Fruit fly (Drosophila melanogaster) whole organism, embryonic: Measurements from ENCODE around the gene Rab3-GAP.
A peak's percentile ranks its signal among the peaks of the same experiment; 100 is the strongest.

Experiments used
- ATbp ChIP-seq: fragments of 200-800 bp; sonication (Bioruptor generic); optimal IDR thresholded peaks from 2 replicates; lab custom pipeline; 2017; ENCODE audit warnings: missing biosample characterization, mild to moderate bottlenecking, missing genetic modification characterization, missing genetic modification reagents
- Ada2b ChIP-seq: fragments of 200-800 bp; sonication (Bioruptor generic); IDR thresholded peaks from 2 replicates; pipeline ENCODE4 v1.3.6; 2022; ENCODE audit warnings: missing biosample characterization, missing genetic modification characterization
- Asciz ChIP-seq: fragments of 200-800 bp; sonication (Bioruptor generic); optimal IDR thresholded peaks from 2 replicates; lab custom pipeline; 2017; ENCODE audit warnings: missing biosample characterization, mild to moderate bottlenecking, missing genetic modification characterization, missing genetic modification reagents
- C15 ChIP-seq: fragments of 200-800 bp; sonication (Bioruptor generic); IDR thresholded peaks from 3 replicates; pipeline ENCODE4 v1.3.6; 2022; ENCODE audit warnings: missing biosample characterization, missing genetic modification characterization
- CG10274 ChIP-seq: fragments of 200-800 bp; sonication (Bioruptor generic); optimal IDR thresholded peaks from 3 replicates; lab custom pipeline; 2017; ENCODE audit warnings: missing biosample characterization, mild to moderate bottlenecking, missing genetic modification characterization
- CG10543 ChIP-seq: fragments of 200-800 bp; sonication (Bioruptor generic); optimal IDR thresholded peaks from 3 replicates; lab custom pipeline; 2017; ENCODE audit warnings: missing biosample characterization, mild to moderate bottlenecking, missing genetic modification characterization, moderate library complexity
- CG11247 ChIP-seq: fragments of 200-800 bp; sonication (Bioruptor generic); IDR thresholded peaks from 2 replicates; pipeline ENCODE4 v1.3.6; 2022; ENCODE audit warnings: missing biosample characterization, missing genetic modification characterization
- CG11398 ChIP-seq: fragments of 200-800 bp; sonication (Bioruptor generic); optimal IDR thresholded peaks from 2 replicates; lab custom pipeline; 2016; ENCODE audit warnings: missing biosample characterization, missing genetic modification characterization
- CG14860 ChIP-seq: fragments of 200-800 bp; sonication (Bioruptor generic); IDR thresholded peaks from 3 replicates; pipeline ENCODE4 v1.3.6; 2022; ENCODE audit warnings: missing biosample characterization, missing genetic modification characterization; ENCODE audit not compliant: partially characterized antibody
- CG17361 ChIP-seq: fragments of 200-800 bp; sonication (Bioruptor generic); IDR thresholded peaks from 3 replicates; pipeline ENCODE4 v1.3.6; 2022; ENCODE audit warnings: missing biosample characterization, missing genetic modification characterization
- CG18599 ChIP-seq: fragments of 200-800 bp; sonication (Bioruptor generic); optimal IDR thresholded peaks from 3 replicates; lab custom pipeline; 2017; ENCODE audit warnings: missing biosample characterization, missing genetic modification characterization, mild to moderate bottlenecking, moderate library complexity, missing genetic modification reagents
- CG30403 ChIP-seq: fragments of 200-800 bp; sonication (Bioruptor generic); optimal IDR thresholded peaks from 3 replicates; lab custom pipeline; 2016; ENCODE audit warnings: missing biosample characterization, missing genetic modification characterization
- CG31441 ChIP-seq: fragments of 200-800 bp; sonication (Bioruptor generic); IDR thresholded peaks from 2 replicates; pipeline ENCODE4 v1.3.6; 2022; ENCODE audit warnings: missing biosample characterization, missing genetic modification characterization
- CG33213 ChIP-seq: fragments of 200-800 bp; sonication (Bioruptor generic); optimal IDR thresholded peaks from 3 replicates; lab custom pipeline; 2016; ENCODE audit warnings: missing biosample characterization, missing genetic modification characterization
- CG42726 ChIP-seq: fragments of 200-800 bp; sonication (Bioruptor generic); IDR thresholded peaks from 2 replicates; pipeline ENCODE4 v1.3.6; 2022; ENCODE audit warnings: missing biosample characterization, missing genetic modification characterization; ENCODE audit not compliant: partially characterized antibody
- CG6683 ChIP-seq: fragments of 200-800 bp; sonication (Bioruptor generic); optimal IDR thresholded peaks from 2 replicates; lab custom pipeline; 2017; ENCODE audit warnings: missing biosample characterization, mild to moderate bottlenecking, missing genetic modification characterization, missing genetic modification reagents
- CG6791 ChIP-seq: fragments of 200-800 bp; sonication (Bioruptor generic); IDR thresholded peaks from 3 replicates; pipeline ENCODE4 v1.3.6; 2022; ENCODE audit warnings: missing biosample characterization, missing genetic modification characterization; ENCODE audit not compliant: partially characterized antibody
- CG7556 ChIP-seq: fragments of 200-800 bp; sonication (Bioruptor generic); optimal IDR thresholded peaks from 2 replicates; lab custom pipeline; 2017; ENCODE audit warnings: missing biosample characterization, mild to moderate bottlenecking, missing genetic modification characterization
- CG7987 ChIP-seq: fragments of 200-800 bp; sonication (Bioruptor generic); optimal IDR thresholded peaks from 2 replicates; lab custom pipeline; 2018; ENCODE audit warnings: missing biosample characterization, mild to moderate bottlenecking, missing genetic modification characterization, moderate library complexity
- CG8388 ChIP-seq: fragments of 200-800 bp; sonication (Bioruptor generic); optimal IDR thresholded peaks from 2 replicates; lab custom pipeline; 2019; ENCODE audit warnings: missing biosample characterization, mild to moderate bottlenecking, missing genetic modification characterization, moderate library complexity
- Dip3 ChIP-seq: fragments of 200-800 bp; sonication (Bioruptor generic); optimal IDR thresholded peaks from 3 replicates; lab custom pipeline; 2016; ENCODE audit warnings: missing biosample characterization, missing genetic modification characterization
- Fer2 ChIP-seq: fragments of 200-800 bp; sonication (Bioruptor generic); optimal IDR thresholded peaks from 2 replicates; lab custom pipeline; 2018; ENCODE audit warnings: missing biosample characterization, mild to moderate bottlenecking, missing genetic modification characterization, moderate library complexity
- Fer3 ChIP-seq: fragments of 200-800 bp; sonication (Bioruptor generic); optimal IDR thresholded peaks from 2 replicates; lab custom pipeline; 2018; ENCODE audit warnings: missing biosample characterization, mild to moderate bottlenecking, missing genetic modification characterization, moderate library complexity
- H15 ChIP-seq: fragments of 200-800 bp; sonication (Bioruptor generic); IDR thresholded peaks from 3 replicates; pipeline ENCODE4 v1.3.6; 2022; ENCODE audit warnings: missing biosample characterization, missing genetic modification characterization
- HmgZ ChIP-seq: fragments of 200-800 bp; sonication (Bioruptor generic); optimal IDR thresholded peaks from 2 replicates; lab custom pipeline; 2018; ENCODE audit warnings: missing biosample characterization, mild to moderate bottlenecking, missing genetic modification characterization
- Hmr ChIP-seq: fragments of 200-800 bp; sonication (Bioruptor generic); optimal IDR thresholded peaks from 3 replicates; lab custom pipeline; 2017; ENCODE audit warnings: mild to moderate bottlenecking, missing biosample characterization, missing genetic modification reagents, missing genetic modification characterization
- Hr39 ChIP-seq: fragments of >200 bp; optimal IDR thresholded peaks from 2 replicates; lab custom pipeline; 2017
- Mrtf ChIP-seq: fragments of 200-800 bp; sonication (Bioruptor generic); IDR thresholded peaks from 3 replicates; pipeline ENCODE4 v1.3.6; 2022; ENCODE audit warnings: missing biosample characterization, missing genetic modification characterization
- Ptx1 ChIP-seq: fragments of 200-800 bp; sonication (Bioruptor generic); IDR thresholded peaks from 2 replicates; pipeline ENCODE4 v1.3.6; 2022; ENCODE audit warnings: missing biosample characterization, missing genetic modification characterization
- Rfx ChIP-seq: fragments of 200-800 bp; sonication (Bioruptor generic); IDR thresholded peaks from 2 replicates; pipeline ENCODE4 v1.3.6; 2022; ENCODE audit warnings: missing biosample characterization, missing genetic modification characterization
- Usf ChIP-seq: fragments of 200-800 bp; sonication (Bioruptor generic); optimal IDR thresholded peaks from 2 replicates; lab custom pipeline; 2017; ENCODE audit warnings: missing genotype, missing biosample characterization, missing genetic modification characterization
- al ChIP-seq: fragments of 200-800 bp; sonication (Bioruptor generic); IDR thresholded peaks from 2 replicates; pipeline ENCODE4 v1.3.6; 2022; ENCODE audit warnings: missing biosample characterization, missing genetic modification characterization
- bsh ChIP-seq, 2 experiments: fragments of 200-800 bp; sonication (Bioruptor generic); optimal IDR thresholded peaks; 2 replicates each; lab custom pipeline; 2017 to 2018; ENCODE audit warnings: mild to moderate bottlenecking in 2 of 2, missing biosample characterization in 2 of 2, missing genetic modification characterization in 2 of 2, moderate library complexity in 1 of 2
- crp ChIP-seq, 2 experiments: fragments of 200-800 bp; sonication (Bioruptor generic); optimal IDR thresholded peaks; 2 replicates in 1 of 2; 3 replicates in 1 of 2; lab custom pipeline; 2017; ENCODE audit warnings: missing biosample characterization in 2 of 2, missing genetic modification characterization in 2 of 2, mild to moderate bottlenecking in 1 of 2, moderate library complexity in 1 of 2
- cwo ChIP-seq: fragments of 200-800 bp; sonication (Bioruptor generic); optimal IDR thresholded peaks from 3 replicates; lab custom pipeline; 2017; ENCODE audit warnings: missing biosample characterization, missing genetic modification characterization, mild to moderate bottlenecking, moderate library complexity, missing genetic modification reagents
- disco-r ChIP-seq: fragments of 200-800 bp; sonication (Bioruptor generic); optimal IDR thresholded peaks from 2 replicates; lab custom pipeline; 2016; ENCODE audit warnings: missing biosample characterization, missing genetic modification characterization
- dpn ChIP-seq, 2 experiments: fragments of 200-800 bp; sonication (Bioruptor generic); optimal IDR thresholded peaks; 3 replicates each; lab custom pipeline; 2016; ENCODE audit warnings: missing biosample characterization in 2 of 2, missing genetic modification characterization in 2 of 2
- gfzf ChIP-seq: fragments of 200-800 bp; sonication (Bioruptor generic); optimal IDR thresholded peaks from 2 replicates; lab custom pipeline; 2016; ENCODE audit warnings: missing biosample characterization, mild to moderate bottlenecking, missing genetic modification characterization, moderate library complexity
- lilli ChIP-seq: fragments of 200-800 bp; sonication (Bioruptor generic); optimal IDR thresholded peaks from 3 replicates; lab custom pipeline; 2016; ENCODE audit warnings: missing biosample characterization, missing genetic modification characterization
- phol ChIP-seq: fragments of 200-800 bp; sonication (Bioruptor generic); optimal IDR thresholded peaks from 3 replicates; lab custom pipeline; 2018; ENCODE audit warnings: missing biosample characterization, mild to moderate bottlenecking, missing genetic modification characterization, moderate library complexity
- run ChIP-seq: fragments of 200-800 bp; sonication (Bioruptor generic); optimal IDR thresholded peaks from 3 replicates; lab custom pipeline; 2018; ENCODE audit warnings: missing biosample characterization, mild to moderate bottlenecking, missing genetic modification characterization
- sqz ChIP-seq: fragments of 200-800 bp; sonication (Bioruptor generic); optimal IDR thresholded peaks from 3 replicates; lab custom pipeline; 2018; ENCODE audit warnings: missing biosample characterization, mild to moderate bottlenecking, missing genetic modification characterization
- ssp ChIP-seq: fragments of 200-800 bp; sonication (Bioruptor generic); IDR thresholded peaks from 2 replicates; pipeline ENCODE4 v1.3.6; 2022; ENCODE audit warnings: missing biosample characterization, missing genetic modification characterization
- toy ChIP-seq: fragments of 200-800 bp; sonication (Bioruptor generic); IDR thresholded peaks from 2 replicates; pipeline ENCODE4 v1.3.6; 2022; ENCODE audit warnings: missing biosample characterization, missing genetic modification characterization
- wek ChIP-seq: fragments of 200-800 bp; sonication (Bioruptor generic); optimal IDR thresholded peaks from 3 replicates; lab custom pipeline; 2018; ENCODE audit warnings: missing biosample characterization, mild to moderate bottlenecking, missing genetic modification characterization, moderate library complexity
- wor ChIP-seq: fragments of 200-800 bp; sonication (Bioruptor generic); IDR thresholded peaks from 2 replicates; pipeline ENCODE4 v1.3.6; 2022; ENCODE audit warnings: missing biosample characterization, missing genetic modification characterization
- zfh2 ChIP-seq: fragments of 200-800 bp; sonication (Bioruptor generic); optimal IDR thresholded peaks from 2 replicates; lab custom pipeline; 2016; ENCODE audit warnings: missing biosample characterization, missing genetic modification characterization

Rab3-GAP gene

DNA sequence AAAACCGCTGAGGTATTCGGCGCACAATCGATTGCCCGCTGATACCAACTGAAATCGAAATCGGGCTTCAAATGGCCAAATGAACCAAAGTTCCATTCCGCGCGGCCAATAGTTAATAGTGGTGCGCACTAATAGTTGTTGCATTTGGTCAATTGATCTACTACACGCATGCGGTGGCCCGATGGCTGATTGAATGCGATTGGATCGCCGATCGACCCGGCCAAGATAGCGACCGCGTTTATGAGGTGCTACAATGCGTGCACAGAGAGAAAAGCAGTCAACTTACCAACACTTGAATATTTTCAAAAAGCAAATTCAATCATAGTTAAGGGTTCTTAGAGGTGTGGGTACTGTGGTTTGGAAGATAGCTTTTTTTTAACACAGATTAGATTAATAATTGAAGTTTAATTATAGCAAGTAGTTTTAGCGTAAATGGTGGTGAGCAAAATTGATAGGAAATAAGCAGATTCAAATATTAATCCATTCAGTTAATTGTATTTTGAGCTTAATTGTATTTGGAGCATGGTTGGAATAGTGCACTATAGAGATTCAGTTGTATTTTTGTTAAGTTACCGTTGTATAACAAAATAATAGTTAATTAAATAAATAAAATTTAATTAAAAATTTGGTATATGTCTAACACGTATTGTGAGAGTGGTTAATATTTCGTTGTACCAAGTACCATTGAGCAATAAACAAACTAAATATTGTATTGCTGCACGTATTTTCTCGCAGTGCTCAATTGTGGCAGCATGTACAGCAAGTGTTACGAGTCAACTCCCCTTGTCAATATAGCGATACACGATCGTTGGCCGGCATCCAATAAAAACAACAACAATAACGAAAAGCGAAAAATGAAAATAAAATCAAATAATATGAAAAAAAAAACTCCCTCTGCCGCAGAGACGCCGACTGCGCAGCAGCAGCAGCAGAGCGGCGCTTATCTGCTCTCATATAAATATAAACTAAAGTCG is 36.2 kb downstream of the Rab3-GAP start (continued):
- TF ChIP-seq CG31441: peak; percentile 67
- TF ChIP-seq Asciz (GFP tag; lab: Kevin White, UChicago): peak; percentile 3
- TF ChIP-seq run: no peak
- TF ChIP-seq CG8388 (GFP tag; lab: Kevin White, UChicago): peak; percentile 46
- no peak for TF ChIP-seq Dip3
- TF ChIP-seq Mrtf (GFP tag; lab: Robert Waterston, UW): peak; percentile 31; the same call in 1 of the 3 replicates
- peak; percentile 41 for TF ChIP-seq ATbp (GFP tag; lab: Kevin White, UChicago)
- TF ChIP-seq zfh2: no peak
- no peak for TF ChIP-seq Fer2 (tag; lab: Kevin White, UChicago)
- peak in 1 of 2 experiments; percentile 40 for TF ChIP-seq dpn (GFP tag; optimal IDR thresholded peaks at IDR 0.05; lab: Kevin White, UChicago)
- TF ChIP-seq CG17361 (GFP tag; lab: Robert Waterston, UW): peak; percentile 89
- peak; percentile 51; the same call in 1 of the 3 replicates for TF ChIP-seq H15
- no peak for TF ChIP-seq Hr39 (lab: Kevin White, UChicago)
- TF ChIP-seq lilli: peak; percentile 50
- TF ChIP-seq CG10274: no peak
- peak; percentile 24 for TF ChIP-seq Fer3 (tag; lab: Kevin White, UChicago)
- no peak for TF ChIP-seq CG33213
- TF ChIP-seq CG11398: peak; percentile 6
- peak; percentile 1 for TF ChIP-seq cwo (GFP tag; lab: Kevin White, UChicago)
- TF ChIP-seq gfzf (GFP tag; lab: Kevin White, UChicago): no peak
- no peak for TF ChIP-seq HmgZ
- peak; percentile 9; the same call in 1 of the 3 replicates for TF ChIP-seq CG6791 (GFP tag; lab: Robert Waterston, UW)
- TF ChIP-seq C15 (GFP tag; lab: Robert Waterston, UW): 0 out of 3 replicates have a peak, but pooled peaks have one; percentile 23
- TF ChIP-seq sqz (GFP tag; lab: Kevin White, UChicago): peak; percentile 61
- no peak; the same call in 1 of the 2 replicates for TF ChIP-seq wor
- TF ChIP-seq CG7987 (GFP tag; lab: Kevin White, UChicago): no peak
- TF ChIP-seq Ptx1 (GFP tag; lab: Robert Waterston, UW): peak; percentile 57
- peak; percentile 64 for TF ChIP-seq Hmr
- no peak for TF ChIP-seq CG6683 (GFP tag; lab: Kevin White, UChicago)
- peak; percentile 4 to 47 for TF ChIP-seq bsh (GFP tag; optimal IDR thresholded peaks at IDR 0.05; lab: Kevin White, UChicago)
- no peak for TF ChIP-seq disco-r (GFP tag; lab: Kevin White, UChicago)
- no peak for TF ChIP-seq toy (GFP tag; lab: Robert Waterston, UW)
- no peak for TF ChIP-seq CG14860 (GFP tag; lab: Robert Waterston, UW)
- TF ChIP-seq CG10543 (GFP tag; lab: Kevin White, UChicago): peak; percentile 3
- peak; percentile 18 for TF ChIP-seq wek
- TF ChIP-seq CG7556 (GFP tag; lab: Kevin White, UChicago): peak; percentile 88
- no peak for TF ChIP-seq al (GFP tag; lab: Robert Waterston, UW)
- no peak for TF ChIP-seq crp (GFP tag; optimal IDR thresholded peaks at IDR 0.05; lab: Kevin White, UChicago)
- TF ChIP-seq CG11247 (GFP tag; lab: Robert Waterston, UW): peak; percentile 31; the same call in 1 of the 2 replicates
- TF ChIP-seq phol (tag; lab: Kevin White, UChicago): peak; percentile 66
- peak; percentile 55 for TF ChIP-seq Rfx (GFP tag; lab: Robert Waterston, UW)
- TF ChIP-seq ssp (GFP tag; lab: Robert Waterston, UW): no peak
- no peak for TF ChIP-seq CG42726
- no peak for TF ChIP-seq Ada2b
- peak; percentile 56 for TF ChIP-seq CG18599 (GFP tag; lab: Kevin White, UChicago)
- peak; percentile 30 for TF ChIP-seq Usf (GFP tag; lab: Kevin White, UChicago)
- TF ChIP-seq CG30403 (GFP tag; lab: Kevin White, UChicago): peak; percentile 75
